Fruit fly (Drosophila melanogaster) whole organism, prepupa: ENCODE data around the gene CG42812.

Experiments used
- CG10669 ChIP-seq: fragments of 200-800 bp; sonication (Bioruptor generic); optimal IDR thresholded peaks from 3 replicates; lab custom pipeline; 2018; ENCODE audit warnings: missing biosample characterization, mild to moderate bottlenecking, missing genetic modification characterization, moderate library complexity
- CG11294 ChIP-seq: fragments of 200-800 bp; sonication (Bioruptor generic); IDR thresholded peaks from 2 replicates; pipeline ENCODE4 v1.3.6; 2022; ENCODE audit warnings: missing biosample characterization, missing genetic modification characterization
- CG15336 ChIP-seq: fragments of 200-800 bp; sonication (Bioruptor generic); IDR thresholded peaks from 2 replicates; pipeline ENCODE4 v1.3.6; 2022; ENCODE audit warnings: missing biosample characterization, missing genetic modification characterization
- CG1621 ChIP-seq: fragments of 200-800 bp; sonication (Bioruptor generic); optimal IDR thresholded peaks from 3 replicates; lab custom pipeline; 2018; ENCODE audit warnings: missing biosample characterization, mild to moderate bottlenecking, missing genetic modification characterization
- CG16779 ChIP-seq: fragments of 200-800 bp; sonication (Bioruptor generic); optimal IDR thresholded peaks from 3 replicates; lab custom pipeline; 2017; ENCODE audit warnings: missing biosample characterization, mild to moderate bottlenecking, missing genetic modification characterization
- CG3032 ChIP-seq: fragments of 200-800 bp; optimal IDR thresholded peaks from 2 replicates; lab custom pipeline; 2019; ENCODE audit warnings: missing biosample characterization, mild to moderate bottlenecking, missing genetic modification characterization, moderate library complexity
- CG34406 ChIP-seq: fragments of 200-800 bp; sonication (Bioruptor generic); optimal IDR thresholded peaks from 3 replicates; lab custom pipeline; 2016; ENCODE audit warnings: missing biosample characterization, missing genetic modification characterization
- CG3919 ChIP-seq: fragments of 200-800 bp; sonication (Bioruptor generic); optimal IDR thresholded peaks from 3 replicates; lab custom pipeline; 2016; ENCODE audit warnings: missing biosample characterization, missing genetic modification characterization
- CG6163 ChIP-seq: fragments of 200-800 bp; sonication (Bioruptor generic); IDR thresholded peaks from 3 replicates; pipeline ENCODE4 v1.3.6; 2022; ENCODE audit warnings: missing biosample characterization, missing genetic modification characterization
- CG6276 ChIP-seq: fragments of 200-800 bp; sonication (Bioruptor generic); optimal IDR thresholded peaks from 2 replicates; lab custom pipeline; 2017; ENCODE audit warnings: missing biosample characterization, mild to moderate bottlenecking, missing genetic modification characterization
- CG6792 ChIP-seq: fragments of 200-800 bp; sonication (Bioruptor generic); optimal IDR thresholded peaks from 3 replicates; lab custom pipeline; 2016; ENCODE audit warnings: missing biosample characterization, missing genetic modification characterization
- CG6854 ChIP-seq: fragments of 200-800 bp; sonication (Bioruptor generic); optimal IDR thresholded peaks from 2 replicates; lab custom pipeline; 2017; ENCODE audit warnings: missing biosample characterization, mild to moderate bottlenecking, missing genetic modification characterization
- CG7368 ChIP-seq: fragments of 200-800 bp; sonication (Bioruptor generic); optimal IDR thresholded peaks from 3 replicates; lab custom pipeline; 2016; ENCODE audit warnings: missing biosample characterization, missing genetic modification characterization
- CG8119 ChIP-seq: fragments of 200-800 bp; sonication (Bioruptor generic); IDR thresholded peaks from 3 replicates; pipeline ENCODE4 v1.3.6; 2022; ENCODE audit warnings: missing biosample characterization, missing genetic modification characterization
- CG8319 ChIP-seq: fragments of 200-800 bp; sonication (Bioruptor generic); optimal IDR thresholded peaks from 3 replicates; lab custom pipeline; 2016; ENCODE audit warnings: missing biosample characterization, missing genetic modification characterization
- CG8632 ChIP-seq: fragments of 200-800 bp; sonication (Bioruptor generic); optimal IDR thresholded peaks from 3 replicates; lab custom pipeline; 2016; ENCODE audit warnings: missing biosample characterization, missing genetic modification characterization
- CG9139 ChIP-seq: fragments of 200-800 bp; sonication (Bioruptor generic); optimal IDR thresholded peaks from 3 replicates; lab custom pipeline; 2017; ENCODE audit warnings: missing biosample characterization, mild to moderate bottlenecking, missing genetic modification characterization
- Eip78C ChIP-seq: fragments of 200-800 bp; sonication (Bioruptor generic); peaks from one replicate; lab custom pipeline; 2016; ENCODE audit warnings: missing biosample characterization, missing genetic modification characterization
- Eip93F ChIP-seq: fragments of 200-800 bp; sonication (Bioruptor generic); optimal IDR thresholded peaks from 2 replicates; lab custom pipeline; 2016; ENCODE audit warnings: missing biosample characterization, mild to moderate bottlenecking, missing genetic modification characterization
- Ets21C ChIP-seq: fragments of 200-800 bp; sonication (Bioruptor generic); optimal IDR thresholded peaks from 3 replicates; lab custom pipeline; 2016; ENCODE audit warnings: missing biosample characterization, missing genetic modification characterization
- Ets96B ChIP-seq: fragments of 200-800 bp; optimal IDR thresholded peaks from 2 replicates; lab custom pipeline; 2019; ENCODE audit warnings: missing biosample characterization, mild to moderate bottlenecking, missing genetic modification characterization, moderate library complexity
- Gug ChIP-seq: fragments of 200-800 bp; sonication (Bioruptor generic); IDR thresholded peaks from 2 replicates; pipeline ENCODE4 v1.3.6; 2022; ENCODE audit warnings: missing biosample characterization, missing genetic modification characterization
- Hr38 ChIP-seq: sonication (Bioruptor generic); optimal IDR thresholded peaks from 2 replicates; lab custom pipeline; 2016; ENCODE audit warnings: missing biosample characterization, missing genetic modification characterization
- Hr4 ChIP-seq: fragments of 200-800 bp; sonication (Bioruptor generic); optimal IDR thresholded peaks from 3 replicates; lab custom pipeline; 2016; ENCODE audit warnings: missing biosample characterization, missing genetic modification characterization
- Smox ChIP-seq: fragments of 200-800 bp; sonication (Bioruptor generic); optimal IDR thresholded peaks from 3 replicates; lab custom pipeline; 2016; ENCODE audit warnings: missing biosample characterization, missing genetic modification characterization
- Sox102F ChIP-seq: fragments of 200-800 bp; sonication (Bioruptor generic); optimal IDR thresholded peaks from 2 replicates; lab custom pipeline; 2016; ENCODE audit warnings: missing biosample characterization, mild to moderate bottlenecking, missing genetic modification characterization
- Sox15 ChIP-seq: fragments of 200-800 bp; sonication (Bioruptor generic); optimal IDR thresholded peaks from 3 replicates; lab custom pipeline; 2016; ENCODE audit warnings: missing biosample characterization, missing genetic modification characterization
- eg ChIP-seq: fragments of 200-800 bp; sonication (Bioruptor generic); IDR thresholded peaks from 3 replicates; pipeline ENCODE4 v1.3.6; 2022; ENCODE audit warnings: missing biosample characterization, missing genetic modification characterization
- esn ChIP-seq: fragments of 200-800 bp; sonication (Bioruptor generic); optimal IDR thresholded peaks from 2 replicates; lab custom pipeline; 2016; ENCODE audit warnings: missing biosample characterization, mild to moderate bottlenecking, missing genetic modification characterization, moderate library complexity
- fd59A ChIP-seq: fragments of 200-800 bp; sonication (Bioruptor generic); optimal IDR thresholded peaks from 2 replicates; lab custom pipeline; 2017; ENCODE audit warnings: missing biosample characterization, mild to moderate bottlenecking, missing genetic modification characterization, missing genetic modification reagents
- fd85E ChIP-seq: fragments of 200-800 bp; sonication (Bioruptor generic); optimal IDR thresholded peaks from 3 replicates; lab custom pipeline; 2016; ENCODE audit warnings: missing biosample characterization, missing genetic modification characterization
- fkh ChIP-seq: fragments of 200-800 bp; sonication (Bioruptor generic); optimal IDR thresholded peaks from 3 replicates; lab custom pipeline; 2017; ENCODE audit warnings: missing biosample characterization, mild to moderate bottlenecking, missing genetic modification characterization, moderate library complexity
- net ChIP-seq: fragments of 200-800 bp; sonication (Bioruptor generic); optimal IDR thresholded peaks from 3 replicates; lab custom pipeline; 2016; ENCODE audit warnings: missing biosample characterization, missing genetic modification characterization
- salr ChIP-seq, 2 experiments: fragments of 200-800 bp; sonication (Bioruptor generic); optimal IDR thresholded peaks; 3 replicates each; lab custom pipeline; 2016 to 2018; ENCODE audit warnings: missing biosample characterization in 2 of 2, missing genetic modification characterization in 2 of 2, mild to moderate bottlenecking in 1 of 2
- spab ChIP-seq: fragments of 200-800 bp; sonication (Bioruptor generic); optimal IDR thresholded peaks from 2 replicates; lab custom pipeline; 2017; ENCODE audit warnings: missing biosample characterization, mild to moderate bottlenecking, missing genetic modification characterization, missing genetic modification reagents
- ss ChIP-seq, 2 experiments: fragments of 200-800 bp; sonication (Bioruptor generic); optimal IDR thresholded peaks; 2 replicates in 1 of 2; 3 replicates in 1 of 2; lab custom pipeline; 2017 to 2018; ENCODE audit warnings: mild to moderate bottlenecking in 2 of 2, missing biosample characterization in 2 of 2, missing genetic modification characterization in 2 of 2, moderate library complexity in 1 of 2
- svp ChIP-seq: fragments of 200-800 bp; sonication (Bioruptor generic); peaks from one replicate; lab custom pipeline; 2016; ENCODE audit warnings: missing biosample characterization, missing genetic modification characterization
- vri ChIP-seq: fragments of 200-800 bp; sonication (Bioruptor generic); optimal IDR thresholded peaks from 3 replicates; lab custom pipeline; 2016; ENCODE audit warnings: missing biosample characterization, mild to moderate bottlenecking, missing genetic modification characterization

Gene CG42812

dm6 chr3R:24333182-24333808 lies 34.7 kb downstream of the CG42812 start, which contains the start of the genes Rrp5 and Dis3:
Rrp5 (minus strand) TSS chr3R:24333316.
Dis3 (plus strand) TSS chr3R:24333433.
- no peak for TF ChIP-seq spab (GFP tag; lab: Kevin White, UChicago)
- TF ChIP-seq CG7368 (GFP tag; lab: Kevin White, UChicago), result no peak
- no peak for TF ChIP-seq Hr4 (GFP tag; lab: Kevin White, UChicago)
- TF ChIP-seq eg (GFP tag; lab: Robert Waterston, UW), result 0 out of 3 replicates have a peak, but pooled peaks have one; percentile 12
- TF ChIP-seq CG1621 (tag; lab: Kevin White, UChicago), result peak; percentile 93
- no peak for TF ChIP-seq CG10669

dm6 chr3R:24320342-24320711 lies 47.6 kb downstream of the CG42812 start:
- TF ChIP-seq CG34406 (GFP tag; lab: Kevin White, UChicago) (no peak), Sox15 (no peak), CG9139 (GFP tag; lab: Kevin White, UChicago) (no peak), fkh (no peak), CG6854 (GFP tag; lab: Kevin White, UChicago) (no peak), CG11294 (no peak), CG15336 (GFP tag; lab: Robert Waterston, UW) (0 out of 2 replicates have a peak, but pooled peaks have one; percentile 30), Sox102F (GFP tag; lab: Kevin White, UChicago) (no peak), CG6163 (GFP tag; lab: Robert Waterston, UW) (0 out of 3 replicates have a peak, but pooled peaks have one; percentile 17), CG16779 (tag; lab: Kevin White, UChicago) (no peak), CG3032 (tag; lab: Kevin White, UChicago) (no peak), Eip78C (GFP tag; lab: Kevin White, UChicago) (no peak), net (no peak), fd85E (GFP tag; lab: Kevin White, UChicago) (no peak), CG8119 (GFP tag; lab: Robert Waterston, UW) (no peak; the same call in 2 of the 3 replicates), CG6792 (GFP tag; lab: Kevin White, UChicago) (no peak)

dm6 chr3R:24319632-24320341 lies 48.2 kb downstream of the CG42812 start:
- TF ChIP-seq CG6854 (GFP tag; lab: Kevin White, UChicago), result peak; percentile 7
- TF ChIP-seq svp (GFP tag; lab: Kevin White, UChicago), result no peak
- no peak for TF ChIP-seq esn (GFP tag; lab: Kevin White, UChicago)
- 0 out of 3 replicates have a peak, but pooled peaks have one; percentile 34 for TF ChIP-seq eg (GFP tag; lab: Robert Waterston, UW)
- no peak for TF ChIP-seq CG8632
- no peak for TF ChIP-seq Ets21C (GFP tag; lab: Kevin White, UChicago)
- TF ChIP-seq Hr38 (GFP tag; lab: Kevin White, UChicago), result no peak
- no peak for TF ChIP-seq CG6792 (GFP tag; lab: Kevin White, UChicago)
- TF ChIP-seq CG9139 (GFP tag; lab: Kevin White, UChicago), result no peak
- TF ChIP-seq CG3919 (GFP tag; lab: Kevin White, UChicago), result no peak
- TF ChIP-seq CG7368 (GFP tag; lab: Kevin White, UChicago), result no peak
- no peak for TF ChIP-seq CG15336 (GFP tag; lab: Robert Waterston, UW)
- TF ChIP-seq CG34406 (GFP tag; lab: Kevin White, UChicago), result no peak
- TF ChIP-seq Gug (GFP tag; lab: Robert Waterston, UW), result no peak
- no peak for TF ChIP-seq fd59A
- TF ChIP-seq CG10669, result no peak
- TF ChIP-seq Eip93F (GFP tag; lab: Kevin White, UChicago), result no peak
- no peak for TF ChIP-seq ss (GFP tag; optimal IDR thresholded peaks at IDR 0.05; lab: Kevin White, UChicago)
- TF ChIP-seq CG6163 (GFP tag; lab: Robert Waterston, UW), result peak; percentile 31; the same call in 1 of the 3 replicates
- peak; percentile 87 for TF ChIP-seq vri
- no peak for TF ChIP-seq CG6276 (GFP tag; lab: Kevin White, UChicago)
- no peak for TF ChIP-seq net
- no peak for TF ChIP-seq Ets96B (tag; lab: Kevin White, UChicago)
- no peak for TF ChIP-seq salr (GFP tag; optimal IDR thresholded peaks at IDR 0.05; lab: Kevin White, UChicago)
- no peak for TF ChIP-seq CG8319 (GFP tag; lab: Kevin White, UChicago)
- TF ChIP-seq Smox, result no peak
- TF ChIP-seq CG11294, result no peak
